Fruit fly (Drosophila melanogaster) whole organism, pupa: ENCODE measurements around the gene CG14312.

Source experiments
- CG10348 ChIP-seq: fragments of 200-800 bp; sonication (Bioruptor generic); IDR thresholded peaks from 2 replicates; pipeline ENCODE4 v1.3.6; 2022; ENCODE audit warnings: missing biosample characterization, missing genetic modification characterization
- CG12605 ChIP-seq: fragments of 200-800 bp; sonication (Bioruptor generic); IDR thresholded peaks from 2 replicates; pipeline ENCODE4 v1.3.6; 2022; ENCODE audit warnings: missing biosample characterization, missing genetic modification characterization
- CG13204 ChIP-seq: fragments of 200-800 bp; sonication (Bioruptor generic); optimal IDR thresholded peaks from 2 replicates; lab custom pipeline; 2018; ENCODE audit warnings: missing biosample characterization, mild to moderate bottlenecking, missing genetic modification characterization, moderate library complexity
- CG14655 ChIP-seq: fragments of 200-800 bp; sonication (Bioruptor generic); optimal IDR thresholded peaks from 3 replicates; lab custom pipeline; 2017; ENCODE audit warnings: mild to moderate bottlenecking, missing biosample characterization, missing genetic modification reagents, missing genetic modification characterization
- CG15710 ChIP-seq: fragments of 200-800 bp; sonication (Bioruptor generic); optimal IDR thresholded peaks from 2 replicates; lab custom pipeline; 2018; ENCODE audit warnings: missing biosample characterization, mild to moderate bottlenecking, missing genetic modification characterization, moderate library complexity
- CG17806 ChIP-seq: fragments of 200-800 bp; sonication (Bioruptor generic); optimal IDR thresholded peaks from 2 replicates; lab custom pipeline; 2018; ENCODE audit warnings: missing biosample characterization, mild to moderate bottlenecking, missing genetic modification characterization, moderate library complexity
- CG32121 ChIP-seq: fragments of 200-800 bp; sonication (Bioruptor generic); IDR thresholded peaks from 2 replicates; pipeline ENCODE4 v1.3.6; 2022; ENCODE audit warnings: missing biosample characterization, missing genetic modification characterization
- CG34367 ChIP-seq: fragments of 200-800 bp; sonication (Bioruptor generic); optimal IDR thresholded peaks from 2 replicates; lab custom pipeline; 2018; ENCODE audit warnings: missing biosample characterization, mild to moderate bottlenecking, missing genetic modification characterization
- CG4496 ChIP-seq: fragments of 200-800 bp; sonication (Bioruptor generic); IDR thresholded peaks from 3 replicates; pipeline ENCODE4 v1.3.6; 2022; ENCODE audit warnings: missing biosample characterization, missing genetic modification characterization
- CG8159 ChIP-seq: fragments of 200-800 bp; sonication (Bioruptor generic); optimal IDR thresholded peaks from 3 replicates; lab custom pipeline; 2018; ENCODE audit warnings: missing biosample characterization, mild to moderate bottlenecking, missing genetic modification characterization, moderate library complexity
- CG8301 ChIP-seq: fragments of 200-800 bp; sonication (Bioruptor generic); optimal IDR thresholded peaks from 2 replicates; lab custom pipeline; 2018; ENCODE audit warnings: missing biosample characterization, mild to moderate bottlenecking, missing genetic modification characterization
- CG9948 ChIP-seq: fragments of 200-800 bp; sonication (Bioruptor generic); optimal IDR thresholded peaks from 2 replicates; lab custom pipeline; 2018; ENCODE audit warnings: missing biosample characterization, mild to moderate bottlenecking, missing genetic modification characterization, moderate library complexity
- D1 ChIP-seq: fragments of 200-800 bp; sonication (Bioruptor generic); optimal IDR thresholded peaks from 2 replicates; lab custom pipeline; 2018; ENCODE audit warnings: missing biosample characterization, mild to moderate bottlenecking, missing genetic modification characterization, moderate library complexity
- EcR ChIP-seq: fragments of 200-800 bp; sonication (Bioruptor generic); optimal IDR thresholded peaks from 3 replicates; lab custom pipeline; 2019; ENCODE audit warnings: missing biosample characterization, missing genetic modification characterization, mild to moderate bottlenecking, moderate library complexity, missing genetic modification reagents
- Ets98B ChIP-seq: fragments of 200-800 bp; sonication (Bioruptor generic); IDR thresholded peaks from 2 replicates; pipeline ENCODE4 v1.3.6; 2022; ENCODE audit warnings: missing biosample characterization, missing genetic modification characterization
- Pif1A ChIP-seq: fragments of 200-800 bp; sonication (Bioruptor generic); optimal IDR thresholded peaks from 3 replicates; lab custom pipeline; 2016; ENCODE audit warnings: missing biosample characterization, missing genetic modification characterization
- Pif1B ChIP-seq: fragments of 200-800 bp; sonication (Bioruptor generic); optimal IDR thresholded peaks from 3 replicates; lab custom pipeline; 2016; ENCODE audit warnings: missing biosample characterization, missing genetic modification characterization
- Snoo ChIP-seq: fragments of 200-800 bp; sonication (Bioruptor generic); optimal IDR thresholded peaks from 3 replicates; lab custom pipeline; 2017; ENCODE audit warnings: missing biosample characterization, mild to moderate bottlenecking, missing genetic modification characterization, inconsistent platforms
- fd96Ca ChIP-seq: fragments of 200-800 bp; sonication (Bioruptor generic); IDR thresholded peaks from 3 replicates; pipeline ENCODE4 v1.3.6; 2022; ENCODE audit warnings: missing biosample characterization, missing genetic modification characterization
- gl ChIP-seq: fragments of 200-800 bp; sonication (Bioruptor generic); optimal IDR thresholded peaks from 2 replicates; lab custom pipeline; 2018; ENCODE audit warnings: missing biosample characterization, mild to moderate bottlenecking, missing genetic modification characterization
- rn ChIP-seq: fragments of 200-800 bp; sonication (Bioruptor generic); IDR thresholded peaks from 2 replicates; pipeline ENCODE4 v1.3.6; 2022; ENCODE audit warnings: missing biosample characterization, missing genetic modification characterization

CG14312 gene

dm6 chr3R:18244171-18245043, 38.9 kb downstream of the CG14312 start:
- TF ChIP-seq Snoo (tag; lab: Kevin White, UChicago) (peak; percentile 31), CG14655 (GFP tag; lab: Kevin White, UChicago) (no peak), CG4496 (GFP tag; lab: Robert Waterston, UW) (no peak), rn (GFP tag; lab: Robert Waterston, UW) (no peak), D1 (tag; lab: Kevin White, UChicago) (no peak), CG8159 (no peak), CG9948 (tag; lab: Kevin White, UChicago) (no peak), CG32121 (GFP tag; lab: Robert Waterston, UW) (peak; percentile 36; the same call in 1 of the 2 replicates), CG15710 (no peak), CG17806 (no peak), CG8301 (tag; lab: Kevin White, UChicago) (peak; percentile 4), fd96Ca (GFP tag; lab: Robert Waterston, UW) (peak; percentile 39; the same call in 1 of the 3 replicates), CG34367 (tag; lab: Kevin White, UChicago) (no peak), Pif1B (GFP tag; lab: Kevin White, UChicago) (peak; percentile 2), CG13204 (GFP tag; lab: Kevin White, UChicago) (peak; percentile 87), CG10348 (no peak), CG12605 (peak; percentile 13; the same call in 1 of the 2 replicates), Ets98B (GFP tag; lab: Robert Waterston, UW) (peak; percentile 61), Pif1A (GFP tag; lab: Kevin White, UChicago) (peak; percentile 19), EcR (GFP tag; lab: Kevin White, UChicago) (peak; percentile 93), gl (tag; lab: Kevin White, UChicago) (no peak)

DNA sequence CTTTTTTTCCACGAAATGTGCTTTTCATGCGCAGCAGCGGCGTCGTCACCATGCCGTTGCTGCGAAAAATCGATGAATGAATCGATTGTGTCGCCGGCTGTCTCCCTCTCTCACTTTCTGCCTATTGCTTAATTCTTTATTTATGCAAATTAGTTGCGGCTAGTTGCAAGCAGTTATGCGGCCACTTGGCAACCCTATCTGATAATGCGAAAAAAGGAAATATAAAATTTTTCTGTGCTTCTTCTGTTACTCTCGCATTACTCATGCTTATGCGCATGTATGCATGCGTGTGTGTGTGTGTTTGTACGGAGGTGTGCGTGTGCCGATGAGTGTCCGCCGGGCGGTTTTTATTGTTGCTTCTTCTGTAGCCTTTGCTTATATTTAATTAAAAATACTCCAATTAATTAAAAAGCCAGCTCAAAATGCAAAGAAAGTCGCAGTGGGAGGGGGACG, 39.6 kb downstream of the CG14312 start:
- TF ChIP-seq CG8159 (peak; percentile 16), CG14655 (GFP tag; lab: Kevin White, UChicago) (peak; percentile 39), CG10348 (no peak), CG12605 (no peak), CG34367 (tag; lab: Kevin White, UChicago) (no peak), fd96Ca (GFP tag; lab: Robert Waterston, UW) (peak; percentile 71), CG13204 (GFP tag; lab: Kevin White, UChicago) (no peak), Pif1A (GFP tag; lab: Kevin White, UChicago) (peak; percentile 41), CG32121 (GFP tag; lab: Robert Waterston, UW) (peak; percentile 55; the same call in 1 of the 2 replicates), Pif1B (GFP tag; lab: Kevin White, UChicago) (peak; percentile 39), CG9948 (tag; lab: Kevin White, UChicago) (no peak), rn (GFP tag; lab: Robert Waterston, UW) (no peak), D1 (tag; lab: Kevin White, UChicago) (no peak), CG15710 (peak; percentile 11), CG17806 (no peak), gl (tag; lab: Kevin White, UChicago) (no peak), CG4496 (GFP tag; lab: Robert Waterston, UW) (peak; percentile 67), Ets98B (GFP tag; lab: Robert Waterston, UW) (peak; percentile 71), CG8301 (tag; lab: Kevin White, UChicago) (peak; percentile 9), Snoo (tag; lab: Kevin White, UChicago) (peak; percentile 37), EcR (GFP tag; lab: Kevin White, UChicago) (no peak)

- no peak for TF ChIP-seq CG15710
- TF ChIP-seq CG4496 (GFP tag; lab: Robert Waterston, UW), result no peak
- no peak for TF ChIP-seq gl (tag; lab: Kevin White, UChicago)
- no peak for TF ChIP-seq CG13204 (GFP tag; lab: Kevin White, UChicago)
- no peak for TF ChIP-seq CG17806
- TF ChIP-seq rn (GFP tag; lab: Robert Waterston, UW), result no peak
- TF ChIP-seq fd96Ca (GFP tag; lab: Robert Waterston, UW), result no peak
- no peak for TF ChIP-seq CG32121 (GFP tag; lab: Robert Waterston, UW)
- TF ChIP-seq Snoo (tag; lab: Kevin White, UChicago), result no peak
- TF ChIP-seq CG10348, result no peak
- TF ChIP-seq CG8301 (tag; lab: Kevin White, UChicago), result no peak
- TF ChIP-seq CG9948 (tag; lab: Kevin White, UChicago), result no peak
- TF ChIP-seq Ets98B (GFP tag; lab: Robert Waterston, UW), result no peak
- no peak for TF ChIP-seq CG34367 (tag; lab: Kevin White, UChicago)
- no peak for TF ChIP-seq CG8159
- no peak for TF ChIP-seq Pif1A (GFP tag; lab: Kevin White, UChicago)
- TF ChIP-seq D1 (tag; lab: Kevin White, UChicago), result no peak
- TF ChIP-seq EcR (GFP tag; lab: Kevin White, UChicago), result no peak
- TF ChIP-seq CG14655 (GFP tag; lab: Kevin White, UChicago), result no peak
- TF ChIP-seq Pif1B (GFP tag; lab: Kevin White, UChicago), result no peak
Observed at dm6 chr3R:18243000-18243399, 40.3 kb downstream of the CG14312 start.

DNA sequence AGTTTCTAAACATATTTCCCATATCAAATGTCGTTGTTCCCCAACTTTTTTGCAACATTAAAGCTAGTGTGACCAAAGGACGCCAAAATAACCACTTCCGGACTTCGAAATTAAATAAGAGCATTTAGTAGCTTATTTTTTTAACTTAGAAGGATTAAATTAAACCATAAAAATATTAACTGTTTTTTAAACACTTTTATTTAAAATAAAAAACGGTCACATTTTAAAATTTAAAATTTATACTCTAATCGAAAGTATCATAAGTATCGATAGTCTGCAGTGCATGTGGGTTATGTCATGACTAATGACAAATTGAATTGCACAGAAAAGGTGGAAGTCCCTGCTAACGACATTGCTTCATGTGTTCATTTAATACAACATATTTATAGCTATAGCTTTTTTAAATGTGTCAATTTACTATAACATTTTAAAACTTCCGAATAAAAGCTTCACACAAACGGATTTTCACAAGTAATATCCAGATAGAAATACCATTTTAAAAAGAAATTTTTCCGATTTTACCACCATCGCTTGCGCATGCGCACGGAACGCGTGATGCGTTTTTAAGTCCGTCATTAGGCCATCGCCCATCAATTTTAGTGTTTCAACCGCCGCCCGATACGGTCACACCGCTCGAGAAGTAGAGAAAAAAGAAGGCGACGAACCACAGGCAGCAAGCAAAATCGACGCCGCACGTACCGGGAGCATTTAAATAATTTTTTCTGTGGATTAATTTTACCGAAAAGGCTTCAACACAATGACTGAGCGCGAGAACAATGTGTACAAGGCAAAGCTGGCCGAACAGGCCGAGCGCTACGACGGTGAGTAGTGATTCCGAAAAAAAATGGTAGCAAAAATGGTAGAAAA, 41.0 kb downstream of the CG14312 start, which contains the start of the genes CG7156 and 14-3-3epsilon:
TSS of gene CG7156 (minus strand) at position 71 of the 867 bp plus-strand sequence.
TSS of gene 14-3-3epsilon (plus strand) at position 443 of the 867 bp plus-strand sequence.
- TF ChIP-seq CG10348 (no peak), gl (tag; lab: Kevin White, UChicago) (no peak), Pif1A (GFP tag; lab: Kevin White, UChicago) (peak; percentile 38), Ets98B (GFP tag; lab: Robert Waterston, UW) (peak; percentile 12; the same call in 1 of the 2 replicates), CG34367 (tag; lab: Kevin White, UChicago) (peak; percentile 9), CG4496 (GFP tag; lab: Robert Waterston, UW) (peak; percentile 47; the same call in 1 of the 3 replicates), EcR (GFP tag; lab: Kevin White, UChicago) (peak; percentile 15), Snoo (tag; lab: Kevin White, UChicago) (peak; percentile 34), D1 (tag; lab: Kevin White, UChicago) (no peak)
